Fruit fly (Drosophila melanogaster) whole organism, embryonic: ENCODE data around the gene CG43354.

Experiments used
- Atf3 ChIP-seq: fragments of 200-800 bp; sonication (Bioruptor generic); optimal IDR thresholded peaks from 3 replicates; lab custom pipeline; 2016; ENCODE audit warnings: missing biosample characterization, missing genetic modification characterization
- CG10565 ChIP-seq: fragments of 200-800 bp; sonication (Bioruptor generic); optimal IDR thresholded peaks from 3 replicates; lab custom pipeline; 2016; ENCODE audit warnings: missing biosample characterization, mild to moderate bottlenecking, missing genetic modification characterization
- CG12155 ChIP-seq: fragments of 200-800 bp; sonication (Bioruptor generic); optimal IDR thresholded peaks from 3 replicates; lab custom pipeline; 2016; ENCODE audit warnings: missing biosample characterization, missing genetic modification characterization
- CG12219 ChIP-seq: fragments of 200-800 bp; sonication (Bioruptor generic); optimal IDR thresholded peaks from 3 replicates; lab custom pipeline; 2018; ENCODE audit warnings: missing biosample characterization, mild to moderate bottlenecking, missing genetic modification characterization
- CG12769 ChIP-seq: fragments of 200-800 bp; sonication (Bioruptor generic); optimal IDR thresholded peaks from 2 replicates; lab custom pipeline; 2019; ENCODE audit warnings: missing biosample characterization, mild to moderate bottlenecking, missing genetic modification characterization, moderate library complexity
- CG13123 ChIP-seq: fragments of 200-800 bp; sonication (Bioruptor generic); optimal IDR thresholded peaks from 2 replicates; lab custom pipeline; 2016; ENCODE audit warnings: missing biosample characterization, missing genetic modification characterization
- CG13424 ChIP-seq: fragments of 200-800 bp; sonication (Bioruptor generic); optimal IDR thresholded peaks from 2 replicates; lab custom pipeline; 2019; ENCODE audit warnings: missing biosample characterization, mild to moderate bottlenecking, missing genetic modification characterization, moderate library complexity
- CG13894 ChIP-seq: fragments of 200-800 bp; sonication (Bioruptor generic); optimal IDR thresholded peaks from 3 replicates; lab custom pipeline; 2018; ENCODE audit warnings: missing biosample characterization, mild to moderate bottlenecking, missing genetic modification characterization, moderate library complexity
- CG14441 ChIP-seq: fragments of 200-800 bp; sonication (Bioruptor generic); IDR thresholded peaks from 2 replicates; pipeline ENCODE4 v1.3.6; 2022; ENCODE audit warnings: missing biosample characterization, missing genetic modification characterization
- CG15514 ChIP-seq: fragments of 200-800 bp; sonication (Bioruptor generic); optimal IDR thresholded peaks from 3 replicates; lab custom pipeline; 2017; ENCODE audit warnings: missing biosample characterization, missing genetic modification characterization, mild to moderate bottlenecking, moderate library complexity, missing genetic modification reagents
- CG16815 ChIP-seq: fragments of 200-800 bp; sonication (Bioruptor generic); optimal IDR thresholded peaks from 3 replicates; lab custom pipeline; 2017; ENCODE audit warnings: missing biosample characterization, mild to moderate bottlenecking, missing genetic modification characterization
- CG17186 ChIP-seq: fragments of 200-800 bp; sonication (Bioruptor generic); optimal IDR thresholded peaks from 3 replicates; lab custom pipeline; 2017; ENCODE audit warnings: missing biosample characterization, missing genetic modification reagents, missing genetic modification characterization
- CG1792 ChIP-seq: fragments of 200-800 bp; sonication (Bioruptor generic); optimal IDR thresholded peaks from 2 replicates; lab custom pipeline; 2016; ENCODE audit warnings: missing biosample characterization, missing genetic modification characterization
- CG30020 ChIP-seq: fragments of 200-800 bp; optimal IDR thresholded peaks from 2 replicates; lab custom pipeline; 2019; ENCODE audit warnings: missing biosample characterization, mild to moderate bottlenecking, missing genetic modification characterization, moderate library complexity
- CG30431 ChIP-seq: fragments of 200-800 bp; sonication (Bioruptor generic); optimal IDR thresholded peaks from 2 replicates; lab custom pipeline; 2017; ENCODE audit warnings: missing biosample characterization, missing genetic modification characterization
- CG31388 ChIP-seq: fragments of 200-800 bp; sonication (Bioruptor generic); optimal IDR thresholded peaks from 2 replicates; lab custom pipeline; 2016; ENCODE audit warnings: missing biosample characterization, missing genetic modification characterization
- CG6175 ChIP-seq: fragments of 200-800 bp; sonication (Bioruptor generic); IDR thresholded peaks from 3 replicates; pipeline ENCODE4 v1.3.6; 2022; ENCODE audit warnings: missing biosample characterization, missing genetic modification characterization
- CG6254 ChIP-seq: fragments of 200-800 bp; sonication (Bioruptor generic); optimal IDR thresholded peaks from 3 replicates; lab custom pipeline; 2017; ENCODE audit warnings: mild to moderate bottlenecking, missing biosample characterization, missing genetic modification reagents, missing genetic modification characterization
- CG9609 ChIP-seq: fragments of 200-800 bp; sonication (Bioruptor generic); optimal IDR thresholded peaks from 3 replicates; lab custom pipeline; 2016; ENCODE audit warnings: missing biosample characterization, missing genetic modification characterization
- CTCF ChIP-seq: fragments of 200-800 bp; sonication (Bioruptor generic); optimal IDR thresholded peaks from 2 replicates; lab custom pipeline; 2017; ENCODE audit warnings: missing biosample characterization, mild to moderate bottlenecking, missing genetic modification characterization, moderate library complexity
- HLH3B ChIP-seq: fragments of 200-800 bp; sonication (Bioruptor generic); IDR thresholded peaks from 2 replicates; pipeline ENCODE4 v1.3.6; 2022; ENCODE audit warnings: missing biosample characterization, missing genetic modification characterization
- HLH4C ChIP-seq: fragments of 200-800 bp; sonication (Bioruptor generic); IDR thresholded peaks from 3 replicates; pipeline ENCODE4 v1.3.6; 2022; ENCODE audit warnings: missing biosample characterization, missing genetic modification characterization; ENCODE audit not compliant: partially characterized antibody
- HLH54F ChIP-seq: fragments of 200-800 bp; sonication (Bioruptor generic); optimal IDR thresholded peaks from 3 replicates; lab custom pipeline; 2016; ENCODE audit warnings: missing biosample characterization, missing genetic modification characterization
- Lim3 ChIP-seq: fragments of 200-800 bp; sonication (Bioruptor generic); IDR thresholded peaks from 2 replicates; pipeline ENCODE4 v1.3.6; 2022; ENCODE audit warnings: missing biosample characterization, missing genetic modification characterization
- Med ChIP-seq: fragments of 200-800 bp; sonication (Bioruptor generic); peaks from one replicate; lab custom pipeline; 2016; ENCODE audit warnings: missing biosample characterization, missing genetic modification characterization, mild to moderate bottlenecking, inconsistent platforms, moderate library complexity
- PHDP ChIP-seq: fragments of 200-800 bp; sonication (Bioruptor generic); optimal IDR thresholded peaks from 3 replicates; lab custom pipeline; 2018; ENCODE audit warnings: missing biosample characterization, mild to moderate bottlenecking, missing genetic modification characterization, moderate library complexity
- Ravus ChIP-seq: fragments of 200-800 bp; sonication (Bioruptor generic); IDR thresholded peaks from 2 replicates; pipeline ENCODE4 v1.3.6; 2022; ENCODE audit warnings: missing biosample characterization, missing genetic modification characterization
- Vsx1 ChIP-seq: fragments of 200-800 bp; sonication (Bioruptor generic); optimal IDR thresholded peaks from 2 replicates; lab custom pipeline; 2017; ENCODE audit warnings: missing biosample characterization, mild to moderate bottlenecking, missing genetic modification characterization, missing genetic modification reagents
- ci ChIP-seq: fragments of 200-800 bp; sonication (Bioruptor generic); IDR thresholded peaks from 3 replicates; pipeline ENCODE4 v1.3.6; 2022; ENCODE audit warnings: missing biosample characterization, missing genetic modification characterization
- da ChIP-seq: fragments of 200-800 bp; sonication (Bioruptor generic); optimal IDR thresholded peaks from 2 replicates; lab custom pipeline; 2016; ENCODE audit warnings: missing biosample characterization, missing genetic modification characterization
- disco-r ChIP-seq: fragments of 200-800 bp; sonication (Bioruptor generic); optimal IDR thresholded peaks from 2 replicates; lab custom pipeline; 2016; ENCODE audit warnings: missing biosample characterization, missing genetic modification characterization
- fd102C ChIP-seq: fragments of 200-800 bp; sonication (Bioruptor generic); optimal IDR thresholded peaks from 2 replicates; lab custom pipeline; 2018; ENCODE audit warnings: missing biosample characterization, mild to moderate bottlenecking, missing genetic modification characterization, moderate library complexity
- fd64A ChIP-seq: fragments of 200-800 bp; sonication (Bioruptor generic); optimal IDR thresholded peaks from 3 replicates; lab custom pipeline; 2018; ENCODE audit warnings: missing biosample characterization, mild to moderate bottlenecking, missing genetic modification characterization
- fd96Cb ChIP-seq: fragments of 200-800 bp; sonication (Bioruptor generic); optimal IDR thresholded peaks from 2 replicates; lab custom pipeline; 2018; ENCODE audit warnings: missing biosample characterization, mild to moderate bottlenecking, missing genetic modification characterization, moderate library complexity
- fru ChIP-seq: fragments of >200 bp; optimal IDR thresholded peaks from 2 replicates; lab custom pipeline; 2017
- gcm2 ChIP-seq: fragments of 200-800 bp; sonication (Bioruptor generic); optimal IDR thresholded peaks from 2 replicates; lab custom pipeline; 2016; ENCODE audit warnings: missing biosample characterization, missing genetic modification characterization
- gem ChIP-seq: fragments of 200-800 bp; sonication (Bioruptor generic); optimal IDR thresholded peaks from 2 replicates; lab custom pipeline; 2019; ENCODE audit warnings: missing biosample characterization, mild to moderate bottlenecking, missing genetic modification characterization, moderate library complexity
- hb ChIP-seq: fragments of 200-800 bp; sonication (Bioruptor generic); IDR thresholded peaks from 3 replicates; pipeline ENCODE4 v1.3.6; 2022; ENCODE audit warnings: missing biosample characterization, missing genetic modification characterization; ENCODE audit not compliant: partially characterized antibody
- hkb ChIP-seq, 2 experiments: fragments of 200-800 bp in 1 of 2; fragments of >200 bp in 1 of 2; sonication (Bioruptor generic) in 1 of 2; IDR thresholded peaks in 1 of 2; optimal IDR thresholded peaks in 1 of 2; 2 replicates each; pipeline versions ENCODE4 v1.3.6 to Lab custom; 2017 to 2022; ENCODE audit warnings: missing biosample characterization in 1 of 2, missing genetic modification characterization in 1 of 2
- kah ChIP-seq: fragments of 200-800 bp; sonication (Bioruptor generic); optimal IDR thresholded peaks from 2 replicates; lab custom pipeline; 2018; ENCODE audit warnings: missing biosample characterization, mild to moderate bottlenecking, missing genetic modification characterization
- kni ChIP-seq: fragments of 200-800 bp; sonication (Bioruptor generic); optimal IDR thresholded peaks from 3 replicates; lab custom pipeline; 2017; ENCODE audit warnings: mild to moderate bottlenecking, missing biosample characterization, missing genetic modification reagents, missing genetic modification characterization
- pho ChIP-seq: fragments of 200-800 bp; sonication (Bioruptor generic); optimal IDR thresholded peaks from 2 replicates; lab custom pipeline; 2016; ENCODE audit warnings: missing biosample characterization, missing genetic modification characterization
- pnt ChIP-seq: fragments of 200-800 bp; sonication (Bioruptor generic); optimal IDR thresholded peaks from 3 replicates; lab custom pipeline; 2016; ENCODE audit warnings: missing biosample characterization, missing genetic modification characterization
- prd ChIP-seq, 3 experiments: fragments of >200 bp in 2 of 3; fragments of 200-800 bp in 1 of 3; sonication (Bioruptor generic) in 1 of 3; optimal IDR thresholded peaks in 2 of 3; IDR thresholded peaks in 1 of 3; 2 replicates in 2 of 3; 3 replicates in 1 of 3; pipeline versions ENCODE4 v1.3.6 to Lab custom; 2017 to 2022; ENCODE audit warnings: missing biosample characterization in 1 of 3, missing genetic modification characterization in 1 of 3
- seq ChIP-seq: fragments of 200-800 bp; sonication (Bioruptor generic); IDR thresholded peaks from 2 replicates; pipeline ENCODE4 v1.3.6; 2022; ENCODE audit warnings: missing biosample characterization, missing genetic modification characterization
- shn ChIP-seq: fragments of 200-800 bp; sonication (Bioruptor generic); optimal IDR thresholded peaks from 3 replicates; lab custom pipeline; 2016; ENCODE audit warnings: missing biosample characterization, missing genetic modification characterization
- so ChIP-seq: fragments of 200-800 bp; sonication (Bioruptor generic); IDR thresholded peaks from 3 replicates; pipeline ENCODE4 v1.3.6; 2022; ENCODE audit warnings: missing biosample characterization, missing genetic modification characterization
- sug ChIP-seq: fragments of 200-800 bp; optimal IDR thresholded peaks from 2 replicates; lab custom pipeline; 2019; ENCODE audit warnings: missing biosample characterization, mild to moderate bottlenecking, missing genetic modification characterization, moderate library complexity
- tgo ChIP-seq: fragments of 200-800 bp; sonication (Bioruptor generic); IDR thresholded peaks from 3 replicates; pipeline ENCODE4 v1.3.6; 2022; ENCODE audit warnings: missing biosample characterization, missing genetic modification characterization
- tna ChIP-seq: fragments of 200-800 bp; sonication (Bioruptor generic); IDR thresholded peaks from 2 replicates; pipeline ENCODE4 v1.3.6; 2022; ENCODE audit warnings: missing biosample characterization, missing genetic modification characterization; ENCODE audit not compliant: partially characterized antibody
- zen ChIP-seq: fragments of 200-800 bp; sonication (Bioruptor generic); optimal IDR thresholded peaks from 3 replicates; lab custom pipeline; 2018; ENCODE audit warnings: missing biosample characterization, mild to moderate bottlenecking, missing genetic modification characterization, moderate library complexity

Gene CG43354

dm6 chr2L:18328737-18329136, 19.5 kb upstream of the CG43354 start (continued):
- no peak for TF ChIP-seq so (GFP tag; lab: Robert Waterston, UW)
- TF ChIP-seq CG12219: peak; percentile 38
- no peak for TF ChIP-seq pho (GFP tag; lab: Kevin White, UChicago)
- TF ChIP-seq Lim3 (GFP tag; lab: Robert Waterston, UW): no peak
- TF ChIP-seq CG30020 (tag; lab: Kevin White, UChicago): no peak
- peak; percentile 48 for TF ChIP-seq CG6254
- 0 out of 2 replicates have a peak, but pooled peaks have one; percentile 39 for TF ChIP-seq seq (GFP tag; lab: Robert Waterston, UW)
- peak; percentile 33 for TF ChIP-seq PHDP (tag; lab: Kevin White, UChicago)
- TF ChIP-seq tna (GFP tag; lab: Robert Waterston, UW): no peak
- no peak for TF ChIP-seq CG15514 (GFP tag; lab: Kevin White, UChicago)
- TF ChIP-seq pnt (GFP tag; lab: Kevin White, UChicago): peak; percentile 47
- TF ChIP-seq fd96Cb (tag; lab: Kevin White, UChicago): peak; percentile 11
- peak; percentile 19 for TF ChIP-seq fd64A
- no peak for TF ChIP-seq hb (GFP tag; lab: Robert Waterston, UW)
- TF ChIP-seq sug (tag; lab: Kevin White, UChicago): no peak
- peak; percentile 26 for TF ChIP-seq CG9609 (GFP tag; lab: Kevin White, UChicago)
- TF ChIP-seq HLH54F (GFP tag; lab: Kevin White, UChicago): no peak
- TF ChIP-seq fd102C (GFP tag; lab: Kevin White, UChicago): no peak
- TF ChIP-seq kni: no peak
- TF ChIP-seq CG16815 (GFP tag; lab: Kevin White, UChicago): no peak
- no peak for TF ChIP-seq prd (optimal IDR thresholded peaks at IDR 0.05; lab: Kevin White, UChicago)
- TF ChIP-seq prd (GFP tag; IDR thresholded peaks at IDR 0.05; lab: Robert Waterston, UW): no peak; the same call in 2 of the 3 replicates
- no peak for TF ChIP-seq CG17186 (GFP tag; lab: Kevin White, UChicago)
- peak; percentile 15 for TF ChIP-seq CG12155 (GFP tag; lab: Kevin White, UChicago)
- no peak for TF ChIP-seq zen (tag; lab: Kevin White, UChicago)
- TF ChIP-seq CG31388: no peak
- no peak for TF ChIP-seq HLH4C (GFP tag; lab: Robert Waterston, UW)
- TF ChIP-seq CG30431 (GFP tag; lab: Kevin White, UChicago): no peak
- TF ChIP-seq hkb (optimal IDR thresholded peaks at IDR 0.05; lab: Kevin White, UChicago): no peak
- peak; percentile 51; the same call in 1 of the 2 replicates for TF ChIP-seq hkb (GFP tag; IDR thresholded peaks at IDR 0.05; lab: Robert Waterston, UW)
- peak; percentile 62 for TF ChIP-seq tgo (GFP tag; lab: Robert Waterston, UW)
- no peak for TF ChIP-seq CTCF (GFP tag; lab: Kevin White, UChicago)
- no peak for TF ChIP-seq CG1792
- TF ChIP-seq CG13424: no peak
- no peak for TF ChIP-seq CG13123 (GFP tag; lab: Kevin White, UChicago)
- no peak for TF ChIP-seq Atf3 (GFP tag; lab: Kevin White, UChicago)
- TF ChIP-seq da (GFP tag; lab: Kevin White, UChicago): no peak
- TF ChIP-seq CG13894: no peak
- TF ChIP-seq Vsx1: no peak
- TF ChIP-seq HLH3B (GFP tag; lab: Robert Waterston, UW): peak; percentile 61; the same call in 1 of the 2 replicates
- no peak for TF ChIP-seq CG6175 (GFP tag; lab: Robert Waterston, UW)
- TF ChIP-seq shn (GFP tag; lab: Kevin White, UChicago): peak; percentile 21
- TF ChIP-seq CG12769 (tag; lab: Kevin White, UChicago): peak; percentile 42
- no peak for TF ChIP-seq fru (lab: Kevin White, UChicago)
- peak; percentile 79; the same call in 2 of the 3 replicates for TF ChIP-seq ci (GFP tag; lab: Robert Waterston, UW)
- no peak for TF ChIP-seq kah (GFP tag; lab: Kevin White, UChicago)
- TF ChIP-seq disco-r (GFP tag; lab: Kevin White, UChicago): no peak
- TF ChIP-seq CG14441 (GFP tag; lab: Robert Waterston, UW): peak; percentile 70
- TF ChIP-seq CG10565 (GFP tag; lab: Kevin White, UChicago): no peak
- TF ChIP-seq Med (GFP tag; lab: Kevin White, UChicago): peak; percentile 78
- no peak for TF ChIP-seq gcm2 (GFP tag; lab: Kevin White, UChicago)
- TF ChIP-seq Ravus (GFP tag; lab: Robert Waterston, UW): no peak
- peak; percentile 63 for TF ChIP-seq gem (tag; lab: Kevin White, UChicago)
